Worm (Caenorhabditis elegans) whole organism, young adult: ENCODE data around the gene mcm-3.

Source experiments
- F22D6.2 ChIP-seq: sonication (generic microtip); optimal IDR thresholded peaks from 2 replicates; lab custom pipeline; 2016; ENCODE audit warnings: mild to moderate bottlenecking, missing genetic modification characterization, missing compliant biosample characterization
- F37B4.10 ChIP-seq: fragments of 200-800 bp; sonication (Bioruptor generic); IDR thresholded peaks from 2 replicates; pipeline ENCODE4 v1.3.6; 2022; ENCODE audit warnings: missing genetic modification characterization, missing compliant biosample characterization
- F57A8.1 ChIP-seq: fragments of 200-800 bp; sonication (Bioruptor generic); optimal IDR thresholded peaks from 2 replicates; lab custom pipeline; 2018; ENCODE audit warnings: mild to moderate bottlenecking, missing genetic modification characterization, moderate library complexity, missing compliant biosample characterization
- F57C9.4 ChIP-seq: sonication (generic microtip); optimal IDR thresholded peaks from 2 replicates; lab custom pipeline; 2017; ENCODE audit warnings: mild to moderate bottlenecking, missing genetic modification characterization, missing compliant biosample characterization
- aptf-2 ChIP-seq: fragments of 200-800 bp; sonication (Bioruptor generic); conservative IDR thresholded peaks from 2 replicates; pipeline ENCODE4 v1.3.6; 2022; ENCODE audit warnings: missing genetic modification reagents, missing genetic modification characterization, missing compliant biosample characterization
- athp-1 ChIP-seq: sonication (generic microtip); optimal IDR thresholded peaks from 2 replicates; lab custom pipeline; 2017; ENCODE audit warnings: mild to moderate bottlenecking, missing genetic modification characterization, missing compliant biosample characterization
- attf-3 ChIP-seq: fragments of 200-800 bp; sonication (Bioruptor generic); conservative IDR thresholded peaks from 2 replicates; pipeline ENCODE4 v1.3.6; 2022; ENCODE audit warnings: missing genetic modification reagents, missing genetic modification characterization, missing compliant biosample characterization
- attf-5 ChIP-seq: fragments of 200-800 bp; sonication (Bioruptor generic); optimal IDR thresholded peaks from 2 replicates; lab custom pipeline; 2018; ENCODE audit warnings: mild to moderate bottlenecking, missing genetic modification characterization, missing compliant biosample characterization
- attf-6 ChIP-seq: fragments of 200-800 bp; sonication (Bioruptor generic); IDR thresholded peaks from 2 replicates; pipeline ENCODE4 v1.3.6; 2022; ENCODE audit warnings: missing genetic modification reagents, missing genetic modification characterization, missing compliant biosample characterization
- bed-2 ChIP-seq: fragments of 200-800 bp; sonication (Bioruptor generic); IDR thresholded peaks from 2 replicates; pipeline ENCODE4 v1.3.6; 2022; ENCODE audit warnings: missing genetic modification reagents, missing genetic modification characterization, missing compliant biosample characterization
- cebp-2 ChIP-seq: fragments of 200-800 bp; sonication (Bioruptor generic); IDR thresholded peaks from 2 replicates; pipeline ENCODE4 v1.3.6; 2022; ENCODE audit warnings: missing genetic modification characterization, missing compliant biosample characterization
- ceh-100 ChIP-seq: fragments of 200-800 bp; sonication (Bioruptor generic); IDR thresholded peaks from 2 replicates; pipeline ENCODE4 v1.3.6; 2022; ENCODE audit warnings: missing genetic modification reagents, missing genetic modification characterization, missing compliant biosample characterization
- ceh-79 ChIP-seq: sonication (generic microtip); optimal IDR thresholded peaks from 2 replicates; lab custom pipeline; 2017; ENCODE audit warnings: mild to moderate bottlenecking, missing genetic modification characterization, missing compliant biosample characterization
- ceh-91 ChIP-seq: fragments of 200-800 bp; sonication (Bioruptor generic); IDR thresholded peaks from 2 replicates; pipeline ENCODE4 v1.3.6; 2022; ENCODE audit warnings: missing genetic modification reagents, missing genetic modification characterization, missing compliant biosample characterization
- chd-7 ChIP-seq: sonication (generic microtip); optimal IDR thresholded peaks from 2 replicates; lab custom pipeline; 2016; ENCODE audit warnings: mild to moderate bottlenecking, missing genetic modification characterization, moderate library complexity, missing compliant biosample characterization
- die-1 ChIP-seq: sonication (generic microtip); optimal IDR thresholded peaks from 2 replicates; lab custom pipeline; 2016; ENCODE audit warnings: missing genotype, mild to moderate bottlenecking, missing genetic modification characterization, missing compliant biosample characterization
- dox-1 ChIP-seq: fragments of 200-800 bp; sonication (Bioruptor generic); IDR thresholded peaks from 2 replicates; pipeline ENCODE4 v1.3.6; 2022; ENCODE audit warnings: missing genetic modification reagents, missing genetic modification characterization, missing compliant biosample characterization
- dpl-1 ChIP-seq: fragments of 150-350 bp; optimal IDR thresholded peaks from 2 replicates; lab custom pipeline; 2014; ENCODE audit warnings: missing biosample characterization, missing genetic modification reagents, missing genetic modification characterization
- egl-18 ChIP-seq: fragments of 200-800 bp; sonication (Bioruptor generic); IDR thresholded peaks from 2 replicates; pipeline ENCODE4 v1.3.6; 2022; ENCODE audit warnings: missing genetic modification reagents, missing genetic modification characterization, missing compliant biosample characterization
- ets-4 ChIP-seq: fragments of 200-800 bp; sonication (Bioruptor generic); optimal IDR thresholded peaks from 2 replicates; lab custom pipeline; 2018; ENCODE audit warnings: mild to moderate bottlenecking, missing genetic modification characterization, missing compliant biosample characterization
- him-1 ChIP-seq: sonication (generic microtip); optimal IDR thresholded peaks from 2 replicates; lab custom pipeline; 2016; ENCODE audit warnings: missing genotype, missing genetic modification reagents, missing genetic modification characterization, missing compliant biosample characterization
- hmg-1.2 ChIP-seq: fragments of 200-800 bp; sonication (Bioruptor generic); IDR thresholded peaks from 2 replicates; pipeline ENCODE4 v1.3.6; 2022; ENCODE audit warnings: missing genetic modification reagents, missing genetic modification characterization, missing compliant biosample characterization
- hrde-1 ChIP-seq: sonication (generic microtip); optimal IDR thresholded peaks from 2 replicates; lab custom pipeline; 2016; ENCODE audit warnings: missing genetic modification characterization, mild to moderate bottlenecking, missing compliant biosample characterization, moderate library complexity, missing genotype, missing genetic modification reagents, borderline replicate concordance
- hsf-1 ChIP-seq: fragments of 200-800 bp; sonication (Bioruptor generic); IDR thresholded peaks from 2 replicates; pipeline ENCODE4 v1.3.6; 2022; ENCODE audit warnings: missing genetic modification reagents, missing genetic modification characterization, missing compliant biosample characterization
- lin-40 ChIP-seq: sonication (generic microtip); optimal IDR thresholded peaks from 2 replicates; lab custom pipeline; 2016; ENCODE audit warnings: missing genetic modification characterization, mild to moderate bottlenecking, missing compliant biosample characterization, missing genotype, missing genetic modification reagents
- lin-54 ChIP-seq: fragments of 200-800 bp; sonication (Bioruptor generic); optimal IDR thresholded peaks from 2 replicates; lab custom pipeline; 2018; ENCODE audit warnings: mild to moderate bottlenecking, missing genetic modification characterization, missing compliant biosample characterization
- mcd-1 ChIP-seq: fragments of 200-800 bp; sonication (Bioruptor generic); IDR thresholded peaks from 2 replicates; pipeline ENCODE4 v1.3.6; 2022; ENCODE audit warnings: missing genetic modification reagents, missing genetic modification characterization, missing compliant biosample characterization
- mel-28 ChIP-seq: sonication (generic microtip); optimal IDR thresholded peaks from 2 replicates; lab custom pipeline; 2016; ENCODE audit warnings: borderline replicate concordance, mild to moderate bottlenecking, missing genetic modification characterization, missing compliant biosample characterization
- nhr-120 ChIP-seq: fragments of 200-800 bp; sonication (Bioruptor generic); IDR thresholded peaks from 2 replicates; pipeline ENCODE4 v1.3.6; 2022; ENCODE audit warnings: missing genetic modification characterization, missing compliant biosample characterization
- repo-1 ChIP-seq: sonication (generic microtip); optimal IDR thresholded peaks from 2 replicates; lab custom pipeline; 2017; ENCODE audit warnings: mild to moderate bottlenecking, missing genetic modification characterization, missing compliant biosample characterization
- sdz-38 ChIP-seq: sonication (generic microtip); optimal IDR thresholded peaks from 2 replicates; lab custom pipeline; 2016; ENCODE audit warnings: missing genotype, missing genetic modification characterization, missing compliant biosample characterization
- snpc-1.1 ChIP-seq: sonication (generic microtip); optimal IDR thresholded peaks from 2 replicates; lab custom pipeline; 2017; ENCODE audit warnings: missing genetic modification characterization, mild to moderate bottlenecking, missing compliant biosample characterization, antibody characterized with exemption, moderate library complexity, missing genotype, missing genetic modification reagents; ENCODE audit not compliant: insufficient read depth
- ztf-18 ChIP-seq: sonication (generic microtip); optimal IDR thresholded peaks from 2 replicates; lab custom pipeline; 2016; ENCODE audit warnings: missing genotype, mild to moderate bottlenecking, missing genetic modification characterization, missing compliant biosample characterization

The mcm-3 gene

DNA sequence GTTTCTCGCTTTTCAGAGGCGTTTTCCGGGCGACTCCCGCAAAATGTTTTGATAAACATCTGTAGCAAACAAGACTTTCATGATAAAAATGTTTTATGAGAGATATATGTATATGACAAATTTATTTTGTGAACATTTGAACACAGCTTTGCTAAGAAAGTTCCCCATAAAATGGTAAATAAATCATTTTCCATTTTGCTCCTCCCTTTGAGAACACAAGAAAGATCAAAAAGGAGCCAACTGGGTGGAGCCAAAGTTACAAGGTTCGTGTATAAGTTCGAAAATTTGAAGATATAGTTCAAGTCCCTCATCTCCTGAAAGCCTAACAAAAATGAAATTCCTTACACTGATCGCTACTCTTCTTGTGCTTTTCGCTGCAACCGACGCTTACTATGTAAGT is 31.1 kb upstream of the mcm-3 start, which contains the start of gene C01G10.17:
Gene C01G10.17 (plus strand): TSS at position 301 of the 400 bp plus-strand sequence.
- no peak for TF ChIP-seq egl-18 (GFP tag; lab: Robert Waterston, UW)
- no peak for TF ChIP-seq F57A8.1
- no peak for TF ChIP-seq chd-7 (tag; lab: Kevin White, UChicago)
- TF ChIP-seq mel-28 (tag; lab: Kevin White, UChicago), result no peak
- no peak for TF ChIP-seq aptf-2
- no peak for TF ChIP-seq hrde-1 (tag; lab: Kevin White, UChicago)
- no peak for TF ChIP-seq attf-5 (GFP tag; lab: Kevin White, UChicago)
- no peak for TF ChIP-seq hmg-1.2 (GFP tag; lab: Robert Waterston, UW)
- no peak for TF ChIP-seq repo-1 (tag; lab: Kevin White, UChicago)
- TF ChIP-seq him-1 (tag; lab: Kevin White, UChicago), result no peak
- no peak for TF ChIP-seq attf-6 (GFP tag; lab: Robert Waterston, UW)
- no peak for TF ChIP-seq dpl-1 (GFP tag; lab: Kevin White, UChicago)
- no peak for TF ChIP-seq dox-1
- TF ChIP-seq ceh-79, result no peak
- TF ChIP-seq athp-1, result no peak
- TF ChIP-seq, all 124 proteins: peak for 0

- no peak for TF ChIP-seq bed-2
Measured at ce11 chrV:15089438-15089837, 30.0 kb upstream of the mcm-3 start, which contains the start of the genes C01G10.5 and C01G10.4. Gene C01G10.5 (minus strand): TSS chrV:15089538. Gene C01G10.4 (plus strand): TSS chrV:15089740.

- no peak for TF ChIP-seq attf-6 (GFP tag; lab: Robert Waterston, UW)
- TF ChIP-seq, all 124 proteins: peak for 0
Measured at ce11 chrV:15088613-15089012, 29.2 kb upstream of the mcm-3 start, which contains the start of gene C01G10.18. Gene C01G10.18 (minus strand): TSS chrV:15088713.

- no peak for TF ChIP-seq nhr-120
- TF ChIP-seq ceh-91 (GFP tag; lab: Robert Waterston, UW), result no peak
- no peak for TF ChIP-seq ets-4 (GFP tag; lab: Kevin White, UChicago)
- no peak for TF ChIP-seq cebp-2 (GFP tag; lab: Robert Waterston, UW)
- no peak for TF ChIP-seq lin-54 (GFP tag; lab: Kevin White, UChicago)
- no peak for TF ChIP-seq snpc-1.1 (tag; lab: Kevin White, UChicago)
- TF ChIP-seq hmg-1.2 (GFP tag; lab: Robert Waterston, UW), result no peak
- TF ChIP-seq mcd-1 (GFP tag; lab: Robert Waterston, UW), result no peak
- no peak for TF ChIP-seq mel-28 (tag; lab: Kevin White, UChicago)
- no peak for TF ChIP-seq attf-3 (GFP tag; lab: Robert Waterston, UW)
- no peak for TF ChIP-seq sdz-38 (tag; lab: Kevin White, UChicago)
- TF ChIP-seq lin-40 (tag; lab: Kevin White, UChicago), result no peak
- no peak for TF ChIP-seq hsf-1 (GFP tag; lab: Robert Waterston, UW)
- no peak for TF ChIP-seq F37B4.10 (GFP tag; lab: Robert Waterston, UW)
- TF ChIP-seq die-1 (tag; lab: Kevin White, UChicago), result no peak
- TF ChIP-seq ztf-18 (tag; lab: Kevin White, UChicago), result no peak
- no peak for TF ChIP-seq F57C9.4 (tag; lab: Kevin White, UChicago)
- no peak for TF ChIP-seq ceh-100 (GFP tag; lab: Robert Waterston, UW)
- no peak for TF ChIP-seq F22D6.2 (tag; lab: Kevin White, UChicago)
Measured at ce11 chrV:15087207-15087706, 27.9 kb upstream of the mcm-3 start, which contains the start of the genes C01G10.15 and C01G10.6. Gene C01G10.15 (minus strand): TSS chrV:15087307. Gene C01G10.6 (plus strand): TSS chrV:15087656.
